Worm (Caenorhabditis elegans) whole organism, L2 larva: ENCODE data around the gene F26D2.13.

Experiments
- F13H6.1 ChIP-seq: sonication (generic microtip); optimal IDR thresholded peaks from 2 replicates; lab custom pipeline; 2016; ENCODE audit warnings: missing genetic modification characterization, missing compliant biosample characterization
- R02D3.7 ChIP-seq: fragments of 150-350 bp; optimal IDR thresholded peaks from 2 replicates; lab custom pipeline; 2014; ENCODE audit warnings: missing biosample characterization, missing genetic modification characterization
- Y55F3AM.14 ChIP-seq: fragments of 200-800 bp; sonication (Bioruptor generic); optimal IDR thresholded peaks from 2 replicates; lab custom pipeline; 2018; ENCODE audit warnings: mild to moderate bottlenecking, missing genetic modification characterization, missing compliant biosample characterization
- ZK546.5 ChIP-seq: sonication (generic microtip); optimal IDR thresholded peaks from 2 replicates; lab custom pipeline; 2017; ENCODE audit warnings: missing biosample characterization, missing genetic modification characterization
- alr-1 ChIP-seq: fragments of 150-350 bp; optimal IDR thresholded peaks from 2 replicates; lab custom pipeline; 2014; ENCODE audit warnings: missing biosample characterization, missing genetic modification characterization
- aly-2 ChIP-seq: fragments of 150-350 bp; optimal IDR thresholded peaks from 2 replicates; lab custom pipeline; 2014; ENCODE audit warnings: missing biosample characterization, missing genetic modification characterization
- ama-1 ChIP-seq: fragments of 150-350 bp; optimal IDR thresholded peaks from 2 replicates; lab custom pipeline; 2018; ENCODE audit warnings: inconsistent platforms
- blmp-1 ChIP-seq: sonication (generic microtip); optimal IDR thresholded peaks from 2 replicates; lab custom pipeline; 2017; ENCODE audit warnings: missing genetic modification characterization, mild to moderate bottlenecking, missing compliant biosample characterization, antibody characterized with exemption, moderate library complexity; ENCODE audit not compliant: insufficient read depth
- ceh-16 ChIP-seq: fragments of 150-350 bp; optimal IDR thresholded peaks from 2 replicates; lab custom pipeline; 2014; ENCODE audit warnings: missing biosample characterization, missing genetic modification characterization
- ceh-82 ChIP-seq: fragments of 150-350 bp; optimal IDR thresholded peaks from 2 replicates; lab custom pipeline; 2014; ENCODE audit warnings: missing biosample characterization, missing genetic modification characterization
- crh-2 ChIP-seq: sonication (generic microtip); optimal IDR thresholded peaks from 2 replicates; lab custom pipeline; 2017; ENCODE audit warnings: missing biosample characterization, missing genetic modification characterization
- dmd-4 ChIP-seq: sonication (generic microtip); optimal IDR thresholded peaks from 2 replicates; lab custom pipeline; 2017; ENCODE audit warnings: missing biosample characterization, missing genetic modification characterization
- egl-27 ChIP-seq: sonication (generic microtip); optimal IDR thresholded peaks from 3 replicates; lab custom pipeline; 2017; ENCODE audit warnings: missing biosample characterization, missing genetic modification reagents, missing genetic modification characterization
- elt-1 ChIP-seq: fragments of 150-350 bp; optimal IDR thresholded peaks from 2 replicates; lab custom pipeline; 2014; ENCODE audit warnings: missing biosample characterization, missing genetic modification characterization
- fos-1 ChIP-seq: fragments of 150-350 bp; optimal IDR thresholded peaks from 2 replicates; lab custom pipeline; 2014; ENCODE audit warnings: missing biosample characterization, missing genetic modification characterization
- gmeb-1 ChIP-seq: fragments of 150-350 bp; optimal IDR thresholded peaks from 2 replicates; lab custom pipeline; 2014; ENCODE audit warnings: missing biosample characterization, missing genetic modification characterization
- lin-11 ChIP-seq: fragments of 150-350 bp; sonication (generic microtip); optimal IDR thresholded peaks from 2 replicates; lab custom pipeline; 2014; ENCODE audit warnings: missing biosample characterization, missing genetic modification characterization, inconsistent platforms, mixed read lengths
- lin-13 ChIP-seq: fragments of 150-350 bp; optimal IDR thresholded peaks from 2 replicates; lab custom pipeline; 2014; ENCODE audit warnings: missing biosample characterization, missing genetic modification reagents, missing genetic modification characterization
- lin-39 ChIP-seq: fragments of 150-350 bp; optimal IDR thresholded peaks from 2 replicates; lab custom pipeline; 2014; ENCODE audit warnings: missing biosample characterization, missing genetic modification reagents, missing genetic modification characterization
- lsy-2 ChIP-seq, 2 experiments: fragments of 150-350 bp in 1 of 2; sonication (generic microtip) in 1 of 2; optimal IDR thresholded peaks; 2 replicates each; lab custom pipeline; 2014 to 2017; ENCODE audit warnings: missing biosample characterization in 2 of 2, missing genetic modification characterization in 2 of 2
- mab-5 ChIP-seq: fragments of 150-350 bp; optimal IDR thresholded peaks from 2 replicates; lab custom pipeline; 2014; ENCODE audit warnings: missing biosample characterization, missing genetic modification characterization
- mbf-1 ChIP-seq: sonication (generic microtip); optimal IDR thresholded peaks from 2 replicates; lab custom pipeline; 2017; ENCODE audit warnings: missing biosample characterization, missing genetic modification characterization
- mdl-1 ChIP-seq, 2 experiments: fragments of 150-350 bp in 1 of 2; sonication (generic microtip) in 1 of 2; optimal IDR thresholded peaks; 2 replicates each; lab custom pipeline; 2017; ENCODE audit warnings: missing biosample characterization in 2 of 2, missing genetic modification characterization in 2 of 2
- nhr-10 ChIP-seq: sonication (generic microtip); optimal IDR thresholded peaks from 2 replicates; lab custom pipeline; 2017; ENCODE audit warnings: missing biosample characterization, missing genetic modification characterization
- nhr-11 ChIP-seq: fragments of 150-350 bp; optimal IDR thresholded peaks from 2 replicates; lab custom pipeline; 2014; ENCODE audit warnings: missing biosample characterization, missing genetic modification characterization
- nhr-12 ChIP-seq: fragments of 150-350 bp; optimal IDR thresholded peaks from 2 replicates; lab custom pipeline; 2014; ENCODE audit warnings: missing biosample characterization, missing genetic modification characterization
- nhr-129 ChIP-seq: fragments of 150-350 bp; optimal IDR thresholded peaks from 2 replicates; lab custom pipeline; 2014; ENCODE audit warnings: missing biosample characterization, missing genetic modification characterization
- nhr-21 ChIP-seq: fragments of 150-350 bp; optimal IDR thresholded peaks from 2 replicates; lab custom pipeline; 2014; ENCODE audit warnings: missing biosample characterization, missing genetic modification characterization
- nhr-23 ChIP-seq: fragments of 150-350 bp; optimal IDR thresholded peaks from 2 replicates; lab custom pipeline; 2014; ENCODE audit warnings: missing biosample characterization, missing genetic modification reagents, missing genetic modification characterization
- nhr-237 ChIP-seq: fragments of 150-350 bp; optimal IDR thresholded peaks from 2 replicates; lab custom pipeline; 2014; ENCODE audit warnings: missing biosample characterization, missing genetic modification characterization
- nhr-25 ChIP-seq: fragments of 150-350 bp; sonication (generic microtip); optimal IDR thresholded peaks from 3 replicates; lab custom pipeline; 2014; ENCODE audit warnings: missing biosample characterization, missing genetic modification characterization
- nhr-6 ChIP-seq: fragments of 150-350 bp; optimal IDR thresholded peaks from 2 replicates; lab custom pipeline; 2014; ENCODE audit warnings: missing biosample characterization, missing genetic modification characterization
- nhr-77 ChIP-seq: fragments of 150-350 bp; optimal IDR thresholded peaks from 2 replicates; lab custom pipeline; 2014; ENCODE audit warnings: missing biosample characterization, missing genetic modification characterization
- peb-1 ChIP-seq: fragments of 150-350 bp; optimal IDR thresholded peaks from 2 replicates; lab custom pipeline; 2014; ENCODE audit warnings: missing biosample characterization, missing genetic modification characterization
- sem-4 ChIP-seq: fragments of 150-350 bp; optimal IDR thresholded peaks from 2 replicates; lab custom pipeline; 2014; ENCODE audit warnings: missing biosample characterization, missing genetic modification reagents, missing genetic modification characterization
- skn-1 ChIP-seq: sonication (generic microtip); optimal IDR thresholded peaks from 2 replicates; lab custom pipeline; 2017; ENCODE audit warnings: missing biosample characterization, missing genetic modification characterization
- sma-3 ChIP-seq: sonication (generic microtip); optimal IDR thresholded peaks from 2 replicates; lab custom pipeline; 2016; ENCODE audit warnings: missing genetic modification reagents, missing genetic modification characterization, missing compliant biosample characterization
- sma-9 ChIP-seq, 2 experiments: fragments of 150-350 bp in 1 of 2; sonication (generic microtip) in 1 of 2; optimal IDR thresholded peaks; 2 replicates each; lab custom pipeline; 2014 to 2016; ENCODE audit warnings: missing genetic modification characterization in 2 of 2, mild to moderate bottlenecking in 1 of 2, missing biosample characterization in 1 of 2, missing compliant biosample characterization in 1 of 2, missing genetic modification reagents in 1 of 2, moderate library complexity in 1 of 2
- snpc-4 ChIP-seq: fragments of 150-350 bp; optimal IDR thresholded peaks from 2 replicates; lab custom pipeline; 2014; ENCODE audit warnings: missing biosample characterization, missing genetic modification characterization
- unc-39 ChIP-seq: fragments of 150-350 bp; optimal IDR thresholded peaks from 2 replicates; lab custom pipeline; 2014; ENCODE audit warnings: missing biosample characterization, missing genetic modification characterization
- unc-55 ChIP-seq: fragments of 150-350 bp; sonication (generic microtip); optimal IDR thresholded peaks from 3 replicates; lab custom pipeline; 2014; ENCODE audit warnings: missing biosample characterization, missing genetic modification reagents, missing genetic modification characterization
- unc-62 ChIP-seq: fragments of 150-350 bp; optimal IDR thresholded peaks from 2 replicates; lab custom pipeline; 2014; ENCODE audit warnings: missing biosample characterization, missing genetic modification reagents, missing genetic modification characterization
- zag-1 ChIP-seq: fragments of 150-350 bp; optimal IDR thresholded peaks from 2 replicates; lab custom pipeline; 2014; ENCODE audit warnings: missing biosample characterization, missing genetic modification characterization
- ztf-1 ChIP-seq: fragments of 200-800 bp; sonication (Bioruptor generic); conservative IDR thresholded peaks from 2 replicates; pipeline ENCODE4 v1.3.6; 2022; ENCODE audit warnings: missing genetic modification characterization, missing compliant biosample characterization
- ztf-11 ChIP-seq: sonication (generic microtip); optimal IDR thresholded peaks from 2 replicates; lab custom pipeline; 2017; ENCODE audit warnings: missing biosample characterization, missing genetic modification characterization
- ztf-4 ChIP-seq: fragments of 150-350 bp; optimal IDR thresholded peaks from 2 replicates; lab custom pipeline; 2014; ENCODE audit warnings: missing biosample characterization, missing genetic modification characterization

Gene F26D2.13

DNA sequence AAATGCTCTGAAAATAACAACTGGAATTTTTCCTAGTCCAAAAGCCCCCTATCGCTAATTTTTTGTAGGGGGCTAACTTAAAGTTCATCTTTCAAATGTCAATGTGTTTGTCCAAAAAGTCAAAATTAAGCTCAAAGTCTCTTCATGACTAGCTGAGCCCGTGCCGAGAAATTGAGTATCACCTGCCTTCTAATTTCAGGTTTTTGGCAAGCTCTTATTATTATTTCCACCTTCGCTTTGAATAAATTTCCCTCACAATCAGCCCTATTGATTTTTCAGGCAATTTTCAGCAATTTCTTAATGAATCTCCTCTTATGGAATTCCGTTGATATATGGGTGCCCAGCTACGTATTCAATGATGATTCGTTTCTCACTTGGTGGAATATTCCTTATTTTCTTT lies 36.0 kb downstream of the F26D2.13 start, which contains the start of gene sre-36:
TSS of gene sre-36 (plus strand) at position 301 of the 400 bp plus-strand sequence.
- no peak for TF ChIP-seq mbf-1
- TF ChIP-seq nhr-23 (tag; lab: Kevin White, UChicago) = no peak
- no peak for TF ChIP-seq ama-1
- TF ChIP-seq lin-39 (tag; lab: Kevin White, UChicago) = no peak
- TF ChIP-seq alr-1 = no peak
- TF ChIP-seq mab-5 = no peak
- TF ChIP-seq sma-9 (GFP tag; optimal IDR thresholded peaks at IDR 0.05; lab: Kevin White, UChicago) = no peak
- no peak for TF ChIP-seq sma-9 (tag; optimal IDR thresholded peaks at IDR 0.05; lab: Kevin White, UChicago)
- TF ChIP-seq nhr-12 (tag; lab: Kevin White, UChicago) = no peak
- no peak for TF ChIP-seq lin-13 (GFP tag; lab: Kevin White, UChicago)
- no peak for TF ChIP-seq nhr-25 (tag; lab: Kevin White, UChicago)
- TF ChIP-seq nhr-237 = no peak
- no peak for TF ChIP-seq nhr-6 (tag; lab: Kevin White, UChicago)
- TF ChIP-seq sma-3 (GFP tag; lab: Kevin White, UChicago) = no peak
- TF ChIP-seq Y55F3AM.14 (GFP tag; lab: Kevin White, UChicago) = no peak

- TF ChIP-seq nhr-129 (no peak), nhr-237 (no peak), mdl-1 (tag; optimal IDR thresholded peaks at IDR 0.05; lab: Kevin White, UChicago) (no peak), ceh-16 (tag; lab: Kevin White, UChicago) (no peak), egl-27 (tag; lab: Kevin White, UChicago) (no peak), sma-9 (GFP tag; optimal IDR thresholded peaks at IDR 0.05; lab: Kevin White, UChicago) (no peak), sma-9 (tag; optimal IDR thresholded peaks at IDR 0.05; lab: Kevin White, UChicago) (no peak), skn-1 (tag; lab: Kevin White, UChicago) (no peak), ZK546.5 (tag; lab: Kevin White, UChicago) (no peak), ztf-11 (tag; lab: Kevin White, UChicago) (no peak)
Measured at ce11 chrV:16395739-16396138, 39.7 kb downstream of the F26D2.13 start, which contains the start of gene F13A7.12. Gene F13A7.12 (plus strand): TSS chrV:16396039.

DNA sequence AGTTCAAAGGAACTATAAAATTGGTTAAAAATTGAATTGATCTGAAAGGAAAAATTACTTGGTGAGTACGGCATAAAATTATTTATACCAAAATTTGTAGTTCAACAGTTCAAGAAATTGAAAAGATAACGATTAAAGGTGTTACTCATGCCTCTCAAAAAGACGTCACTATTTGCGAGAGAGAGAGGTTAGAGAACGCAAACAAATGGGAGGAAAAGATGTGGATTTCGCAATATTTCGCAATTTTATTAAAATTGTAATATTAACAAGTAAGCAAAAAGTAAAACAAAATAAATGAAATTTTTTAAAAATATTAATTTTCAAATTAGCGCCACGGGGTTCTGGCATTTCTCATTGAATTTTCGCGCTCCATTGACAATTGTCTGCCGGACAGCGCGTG lies 40.3 kb downstream of the F26D2.13 start, which contains the start of gene F13A7.11:
TSS of gene F13A7.11 (minus strand) at position 174 of the 400 bp plus-strand sequence.
- peak; percentile 80 for TF ChIP-seq fos-1
- TF ChIP-seq peb-1 (tag; lab: Kevin White, UChicago) = no peak
- no peak for TF ChIP-seq lin-39 (tag; lab: Kevin White, UChicago)
- no peak for TF ChIP-seq ceh-16 (tag; lab: Kevin White, UChicago)
- TF ChIP-seq sma-9 (GFP tag; optimal IDR thresholded peaks at IDR 0.05; lab: Kevin White, UChicago) = peak; percentile 67
- TF ChIP-seq sma-9 (tag; optimal IDR thresholded peaks at IDR 0.05; lab: Kevin White, UChicago) = no peak
- TF ChIP-seq snpc-4 (tag; lab: Kevin White, UChicago) = no peak
- TF ChIP-seq Y55F3AM.14 (GFP tag; lab: Kevin White, UChicago) = no peak
- no peak for TF ChIP-seq nhr-237
- no peak for TF ChIP-seq nhr-10 (tag; lab: Kevin White, UChicago)
- no peak for TF ChIP-seq skn-1 (tag; lab: Kevin White, UChicago)
- no peak for TF ChIP-seq nhr-25 (tag; lab: Kevin White, UChicago)
- no peak for TF ChIP-seq ztf-1
- no peak for TF ChIP-seq unc-62 (GFP tag; lab: Kevin White, UChicago)
- no peak for TF ChIP-seq lin-11
- TF ChIP-seq gmeb-1 (tag; lab: Kevin White, UChicago) = peak; percentile 37
- peak; percentile 40 for TF ChIP-seq unc-55
- peak; percentile 24 for TF ChIP-seq sma-3 (GFP tag; lab: Kevin White, UChicago)
- peak; percentile 11 for TF ChIP-seq crh-2 (tag; lab: Kevin White, UChicago)
- no peak for TF ChIP-seq nhr-12 (tag; lab: Kevin White, UChicago)
- TF ChIP-seq aly-2 (tag; lab: Kevin White, UChicago) = no peak
- TF ChIP-seq zag-1 = no peak
- TF ChIP-seq ceh-82 (tag; lab: Kevin White, UChicago) = no peak
- no peak for TF ChIP-seq elt-1 (tag; lab: Kevin White, UChicago)
- no peak for TF ChIP-seq lsy-2 (tag; optimal IDR thresholded peaks at IDR 0.05; lab: Kevin White, UChicago)
- TF ChIP-seq alr-1 = no peak
- TF ChIP-seq nhr-21 (tag; lab: Kevin White, UChicago) = no peak
- TF ChIP-seq lin-13 (GFP tag; lab: Kevin White, UChicago) = no peak
- no peak for TF ChIP-seq nhr-77 (tag; lab: Kevin White, UChicago)
- TF ChIP-seq R02D3.7 = no peak
- no peak for TF ChIP-seq ZK546.5 (tag; lab: Kevin White, UChicago)
- no peak for TF ChIP-seq blmp-1 (tag; lab: Kevin White, UChicago)
- TF ChIP-seq mab-5 = no peak
- TF ChIP-seq egl-27 (tag; lab: Kevin White, UChicago) = no peak
- TF ChIP-seq mbf-1 = no peak
- no peak for TF ChIP-seq ztf-11 (tag; lab: Kevin White, UChicago)
- TF ChIP-seq unc-39 (tag; lab: Kevin White, UChicago) = no peak
- TF ChIP-seq ztf-4 (tag; lab: Kevin White, UChicago) = no peak
- TF ChIP-seq mdl-1 (tag; optimal IDR thresholded peaks at IDR 0.05; lab: Kevin White, UChicago) = no peak
- no peak for TF ChIP-seq nhr-11
- TF ChIP-seq dmd-4 = no peak
- peak; percentile 100 for TF ChIP-seq nhr-129
- no peak for TF ChIP-seq nhr-23 (tag; lab: Kevin White, UChicago)
- TF ChIP-seq ama-1 = no peak
- no peak for TF ChIP-seq sem-4 (tag; lab: Kevin White, UChicago)
- no peak for TF ChIP-seq nhr-6 (tag; lab: Kevin White, UChicago)
- no peak for TF ChIP-seq F13H6.1 (tag; lab: Kevin White, UChicago)
